Worm (Caenorhabditis elegans): Measurements from ENCODE around the gene spig-7.

spig-7 gene

ce11 chrV:1494469-1494868, at the start of gene spig-7:
TSS of gene spig-7 (plus strand) at chrV:1494769.
- TF ChIP-seq F52B5.7 (tag; optimal IDR thresholded peaks at IDR 0.05) (no peak), nhr-179 (tag; optimal IDR thresholded peaks at IDR 0.05) (no peak), B0336.3 (GFP tag; IDR thresholded peaks at IDR 0.05) (no peak), fkh-3 (tag; optimal IDR thresholded peaks at IDR 0.05) (no peak), F23B12.7 (tag; optimal IDR thresholded peaks at IDR 0.05; ENCODE audit: insufficient read depth) (no peak), let-607 (tag; optimal IDR thresholded peaks at IDR 0.05) (no peak), nhr-120 (GFP tag; IDR thresholded peaks at IDR 0.05) (no peak), lin-26 (GFP tag; IDR thresholded peaks at IDR 0.05) (no peak)

ce11 chrV:1445081-1445480, 49.5 kb upstream of the spig-7 start, which contains the start of gene cnc-5:
TSS of gene cnc-5 (plus strand) at chrV:1445381.
- TF ChIP-seq F23B12.7 (tag; optimal IDR thresholded peaks at IDR 0.05; ENCODE audit: insufficient read depth) = no peak

ce11 chrV:1447079-1447478, 47.5 kb upstream of the spig-7 start, which contains the start of gene cnc-4:
TSS of gene cnc-4 (plus strand) at chrV:1447195.
- TF ChIP-seq lin-26 (GFP tag; IDR thresholded peaks at IDR 0.05) = no peak

- no peak for TF ChIP-seq bed-2 (GFP tag; IDR thresholded peaks at IDR 0.05)
- 0 out of 2 replicates have a peak, but pooled peaks have one; percentile 45 for TF ChIP-seq nfyb-1 (GFP tag; IDR thresholded peaks at IDR 0.05)
Measured at ce11 chrV:1447724-1448123, 46.8 kb upstream of the spig-7 start, which contains the start of gene cnc-3. TSS of gene cnc-3 (plus strand) at chrV:1448004.

ce11 chrV:1450160-1450559, 44.4 kb upstream of the spig-7 start, which contains the start of gene cnc-2:
TSS of gene cnc-2 (minus strand) at chrV:1450183.
- no peak for TF ChIP-seq madf-8 (GFP tag; conservative IDR thresholded peaks at IDR 0.05)
- TF ChIP-seq ccch-3 (GFP tag; optimal IDR thresholded peaks at IDR 0.05) = no peak
- TF ChIP-seq rcor-1 (GFP tag; IDR thresholded peaks at IDR 0.05) = no peak
- TF ChIP-seq tbx-9 (tag; optimal IDR thresholded peaks at IDR 0.05; ENCODE audit: borderline replicate concordance) = no peak
- no peak for TF ChIP-seq chd-7 (tag; optimal IDR thresholded peaks at IDR 0.05)
- TF ChIP-seq pbrm-1 (GFP tag; IDR thresholded peaks at IDR 0.05) = no peak
- TF ChIP-seq F10E7.11 (tag; optimal IDR thresholded peaks at IDR 0.05) = no peak
- TF ChIP-seq ekl-4 (GFP tag; IDR thresholded peaks at IDR 0.05) = no peak
- no peak for TF ChIP-seq mxl-1 (tag; optimal IDR thresholded peaks at IDR 0.05)
- TF ChIP-seq ztf-3 (GFP tag; optimal IDR thresholded peaks at IDR 0.05) = no peak
- no peak for TF ChIP-seq F37B4.10 (GFP tag; IDR thresholded peaks at IDR 0.05)
- no peak for TF ChIP-seq Y95B8A.8 (GFP tag; IDR thresholded peaks at IDR 0.05)
- no peak for TF ChIP-seq hrde-1 (tag; optimal IDR thresholded peaks at IDR 0.05; ENCODE audit: borderline replicate concordance)
- TF ChIP-seq lsy-27 (tag; optimal IDR thresholded peaks at IDR 0.05; ENCODE audit: borderline replicate concordance, insufficient read depth) = no peak
- TF ChIP-seq Y67H2A.10 (GFP tag; conservative IDR thresholded peaks at IDR 0.05) = no peak
- no peak for TF ChIP-seq lsl-1 (GFP tag; optimal IDR thresholded peaks at IDR 0.05)
- no peak for TF ChIP-seq pha-4 (tag; optimal IDR thresholded peaks at IDR 0.05)

- TF ChIP-seq ceh-79 (tag; optimal IDR thresholded peaks at IDR 0.05) (no peak), D2030.7 (GFP tag; IDR thresholded peaks at IDR 0.05) (no peak), mel-28 (tag; optimal IDR thresholded peaks at IDR 0.05; ENCODE audit: borderline replicate concordance) (no peak)
Measured at ce11 chrV:1451334-1451733, 43.2 kb upstream of the spig-7 start, which contains the start of gene srj-23. TSS of gene srj-23 (plus strand) at chrV:1451634.

Data from whole organism, young adult.